Fruit fly (Drosophila melanogaster) whole organism, embryonic: Measurements from ENCODE around the gene GABPI.

Experiments
- Atf6 ChIP-seq: fragments of 200-800 bp; sonication (Bioruptor generic); IDR thresholded peaks from 2 replicates; pipeline ENCODE4 v1.3.6; 2022; ENCODE audit warnings: missing biosample characterization, missing genetic modification characterization
- Blimp-1 ChIP-seq: fragments of 200-800 bp; sonication (Bioruptor generic); optimal IDR thresholded peaks from 3 replicates; lab custom pipeline; 2018; ENCODE audit warnings: missing biosample characterization, missing genetic modification characterization, mild to moderate bottlenecking, moderate library complexity, missing genetic modification reagents
- CG12104 ChIP-seq: fragments of 200-800 bp; sonication (Bioruptor generic); optimal IDR thresholded peaks from 3 replicates; lab custom pipeline; 2016; ENCODE audit warnings: missing biosample characterization, missing genetic modification characterization
- CG12299 ChIP-seq: fragments of 200-800 bp; sonication (Bioruptor generic); optimal IDR thresholded peaks from 2 replicates; lab custom pipeline; 2018; ENCODE audit warnings: missing biosample characterization, mild to moderate bottlenecking, missing genetic modification characterization
- CG12942 ChIP-seq: fragments of 200-800 bp; sonication (Bioruptor generic); optimal IDR thresholded peaks from 3 replicates; lab custom pipeline; 2016; ENCODE audit warnings: missing biosample characterization, missing genetic modification characterization
- CG13123 ChIP-seq: fragments of 200-800 bp; sonication (Bioruptor generic); optimal IDR thresholded peaks from 2 replicates; lab custom pipeline; 2016; ENCODE audit warnings: missing biosample characterization, missing genetic modification characterization
- CG14860 ChIP-seq: fragments of 200-800 bp; sonication (Bioruptor generic); IDR thresholded peaks from 3 replicates; pipeline ENCODE4 v1.3.6; 2022; ENCODE audit warnings: missing biosample characterization, missing genetic modification characterization; ENCODE audit not compliant: partially characterized antibody
- CG16863 ChIP-seq: fragments of 200-800 bp; sonication (Bioruptor generic); optimal IDR thresholded peaks from 3 replicates; lab custom pipeline; 2016; ENCODE audit warnings: missing biosample characterization, missing genetic modification characterization
- CG17802 ChIP-seq: fragments of 200-800 bp; sonication (Bioruptor generic); optimal IDR thresholded peaks from 2 replicates; lab custom pipeline; 2018; ENCODE audit warnings: missing biosample characterization, mild to moderate bottlenecking, missing genetic modification characterization, moderate library complexity
- CG17912 ChIP-seq: fragments of 200-800 bp; sonication (Bioruptor generic); optimal IDR thresholded peaks from 2 replicates; lab custom pipeline; 2018; ENCODE audit warnings: missing biosample characterization, mild to moderate bottlenecking, missing genetic modification characterization
- CG18599 ChIP-seq: fragments of 200-800 bp; sonication (Bioruptor generic); optimal IDR thresholded peaks from 3 replicates; lab custom pipeline; 2017; ENCODE audit warnings: missing biosample characterization, missing genetic modification characterization, mild to moderate bottlenecking, moderate library complexity, missing genetic modification reagents
- CG2889 ChIP-seq: fragments of 200-800 bp; sonication (Bioruptor generic); IDR thresholded peaks from 3 replicates; pipeline ENCODE4 v1.3.6; 2022; ENCODE audit warnings: missing biosample characterization, missing genetic modification characterization
- CG31388 ChIP-seq: fragments of 200-800 bp; sonication (Bioruptor generic); optimal IDR thresholded peaks from 2 replicates; lab custom pipeline; 2016; ENCODE audit warnings: missing biosample characterization, missing genetic modification characterization
- CG31441 ChIP-seq: fragments of 200-800 bp; sonication (Bioruptor generic); IDR thresholded peaks from 2 replicates; pipeline ENCODE4 v1.3.6; 2022; ENCODE audit warnings: missing biosample characterization, missing genetic modification characterization
- CG6254 ChIP-seq: fragments of 200-800 bp; sonication (Bioruptor generic); optimal IDR thresholded peaks from 3 replicates; lab custom pipeline; 2017; ENCODE audit warnings: mild to moderate bottlenecking, missing biosample characterization, missing genetic modification reagents, missing genetic modification characterization
- CG7271 ChIP-seq: fragments of 200-800 bp; sonication (Bioruptor generic); optimal IDR thresholded peaks from 2 replicates; lab custom pipeline; 2018; ENCODE audit warnings: missing biosample characterization, mild to moderate bottlenecking, missing genetic modification characterization, moderate library complexity
- CG7372 ChIP-seq: fragments of 200-800 bp; sonication (Bioruptor generic); IDR thresholded peaks from 2 replicates; pipeline ENCODE4 v1.3.6; 2022; ENCODE audit warnings: missing biosample characterization, missing genetic modification characterization
- CG7963 ChIP-seq: fragments of 200-800 bp; sonication (Bioruptor generic); IDR thresholded peaks from 3 replicates; pipeline ENCODE4 v1.3.6; 2022; ENCODE audit warnings: missing biosample characterization, missing genetic modification characterization; ENCODE audit not compliant: partially characterized antibody
- CG9817 ChIP-seq: fragments of 200-800 bp; sonication (Bioruptor generic); optimal IDR thresholded peaks from 2 replicates; lab custom pipeline; 2018; ENCODE audit warnings: missing biosample characterization, mild to moderate bottlenecking, missing genetic modification characterization, moderate library complexity
- Dbx ChIP-seq: fragments of 200-800 bp; sonication (Bioruptor generic); IDR thresholded peaks from 3 replicates; pipeline ENCODE4 v1.3.6; 2022; ENCODE audit warnings: missing biosample characterization, missing genetic modification characterization
- Doc3 ChIP-seq: fragments of 200-800 bp; sonication (Bioruptor generic); IDR thresholded peaks from 3 replicates; pipeline ENCODE4 v1.3.6; 2022; ENCODE audit warnings: missing biosample characterization, missing genetic modification characterization; ENCODE audit not compliant: partially characterized antibody
- HLH54F ChIP-seq: fragments of 200-800 bp; sonication (Bioruptor generic); optimal IDR thresholded peaks from 3 replicates; lab custom pipeline; 2016; ENCODE audit warnings: missing biosample characterization, missing genetic modification characterization
- Hmx ChIP-seq: fragments of 200-800 bp; sonication (Bioruptor generic); optimal IDR thresholded peaks from 2 replicates; lab custom pipeline; 2016; ENCODE audit warnings: missing biosample characterization, missing genetic modification characterization
- Jarid2 ChIP-seq: fragments of 200-800 bp; sonication (Bioruptor generic); optimal IDR thresholded peaks from 3 replicates; lab custom pipeline; 2017; ENCODE audit warnings: mild to moderate bottlenecking, missing biosample characterization, missing genetic modification reagents, missing genetic modification characterization
- Mrtf ChIP-seq: fragments of 200-800 bp; sonication (Bioruptor generic); IDR thresholded peaks from 3 replicates; pipeline ENCODE4 v1.3.6; 2022; ENCODE audit warnings: missing biosample characterization, missing genetic modification characterization
- Nf-YB ChIP-seq: fragments of 200-800 bp; sonication (Bioruptor generic); optimal IDR thresholded peaks from 3 replicates; lab custom pipeline; 2019; ENCODE audit warnings: missing biosample characterization, mild to moderate bottlenecking, missing genetic modification characterization, moderate library complexity
- Rx ChIP-seq: fragments of 200-800 bp; sonication (Bioruptor generic); IDR thresholded peaks from 2 replicates; pipeline ENCODE4 v1.3.6; 2022; ENCODE audit warnings: missing biosample characterization, missing genetic modification characterization
- Tbp ChIP-seq: fragments of >200 bp; optimal IDR thresholded peaks from 2 replicates; lab custom pipeline; 2018; ENCODE audit warnings: missing biosample characterization, missing genetic modification characterization
- YL-1 ChIP-seq: fragments of 200-800 bp; sonication (Bioruptor generic); optimal IDR thresholded peaks from 3 replicates; lab custom pipeline; 2017; ENCODE audit warnings: missing biosample characterization, mild to moderate bottlenecking, missing genetic modification characterization
- abd-A ChIP-seq: fragments of 200-800 bp; sonication (Bioruptor generic); optimal IDR thresholded peaks from 3 replicates; lab custom pipeline; 2019; ENCODE audit warnings: missing biosample characterization, mild to moderate bottlenecking, missing genetic modification characterization, moderate library complexity
- cato ChIP-seq: fragments of 200-800 bp; sonication (Bioruptor generic); optimal IDR thresholded peaks from 2 replicates; lab custom pipeline; 2016; ENCODE audit warnings: missing biosample characterization, missing genetic modification characterization, borderline replicate concordance
- chif ChIP-seq, 2 experiments: fragments of 200-800 bp; sonication (Bioruptor generic); optimal IDR thresholded peaks; 3 replicates each; lab custom pipeline; 2016; ENCODE audit warnings: missing biosample characterization in 2 of 2, missing genetic modification characterization in 2 of 2
- chinmo ChIP-seq: fragments of 200-800 bp; sonication (Bioruptor generic); IDR thresholded peaks from 4 replicates; pipeline ENCODE4 v1.3.6; 2022; ENCODE audit warnings: missing biosample characterization, missing genetic modification characterization; ENCODE audit not compliant: partially characterized antibody
- chm ChIP-seq: fragments of 200-800 bp; sonication (Bioruptor generic); IDR thresholded peaks from 2 replicates; pipeline ENCODE4 v1.3.6; 2022; ENCODE audit warnings: missing biosample characterization, missing genetic modification characterization
- ci ChIP-seq: fragments of 200-800 bp; sonication (Bioruptor generic); IDR thresholded peaks from 3 replicates; pipeline ENCODE4 v1.3.6; 2022; ENCODE audit warnings: missing biosample characterization, missing genetic modification characterization
- fd96Cb ChIP-seq: fragments of 200-800 bp; sonication (Bioruptor generic); optimal IDR thresholded peaks from 2 replicates; lab custom pipeline; 2018; ENCODE audit warnings: missing biosample characterization, mild to moderate bottlenecking, missing genetic modification characterization, moderate library complexity
- gfzf ChIP-seq: fragments of 200-800 bp; sonication (Bioruptor generic); optimal IDR thresholded peaks from 2 replicates; lab custom pipeline; 2016; ENCODE audit warnings: missing biosample characterization, mild to moderate bottlenecking, missing genetic modification characterization, moderate library complexity
- h ChIP-seq: fragments of >200 bp; optimal IDR thresholded peaks from 2 replicates; lab custom pipeline; 2017
- lab ChIP-seq: fragments of 200-800 bp; sonication (Bioruptor generic); optimal IDR thresholded peaks from 3 replicates; lab custom pipeline; 2017; ENCODE audit warnings: missing biosample characterization, missing genetic modification characterization, mild to moderate bottlenecking, moderate library complexity, missing genetic modification reagents
- pan ChIP-seq, 4 experiments: fragments of >200 bp in 3 of 4; fragments of 200-800 bp in 1 of 4; sonication (Bioruptor generic) in 1 of 4; optimal IDR thresholded peaks in 3 of 4; IDR thresholded peaks in 1 of 4; 2 replicates each; pipeline versions ENCODE4 v1.3.6 to Lab custom; 2017 to 2022; ENCODE audit warnings: missing biosample characterization in 2 of 4, missing genetic modification characterization in 2 of 4, mixed read lengths in 1 of 4
- prd ChIP-seq, 3 experiments: fragments of >200 bp in 2 of 3; fragments of 200-800 bp in 1 of 3; sonication (Bioruptor generic) in 1 of 3; optimal IDR thresholded peaks in 2 of 3; IDR thresholded peaks in 1 of 3; 2 replicates in 2 of 3; 3 replicates in 1 of 3; pipeline versions ENCODE4 v1.3.6 to Lab custom; 2017 to 2022; ENCODE audit warnings: missing biosample characterization in 1 of 3, missing genetic modification characterization in 1 of 3
- pros ChIP-seq: fragments of 200-800 bp; sonication (Bioruptor generic); optimal IDR thresholded peaks from 3 replicates; lab custom pipeline; 2019; ENCODE audit warnings: missing biosample characterization, mild to moderate bottlenecking, missing genetic modification characterization, moderate library complexity
- ranshi ChIP-seq: fragments of 200-800 bp; sonication (Bioruptor generic); IDR thresholded peaks from 2 replicates; pipeline ENCODE4 v1.3.6; 2022; ENCODE audit warnings: missing biosample characterization, missing genetic modification characterization
- shn ChIP-seq: fragments of 200-800 bp; sonication (Bioruptor generic); optimal IDR thresholded peaks from 3 replicates; lab custom pipeline; 2016; ENCODE audit warnings: missing biosample characterization, missing genetic modification characterization
- unpg ChIP-seq: fragments of 200-800 bp; sonication (Bioruptor generic); optimal IDR thresholded peaks from 3 replicates; lab custom pipeline; 2018; ENCODE audit warnings: missing biosample characterization, mild to moderate bottlenecking, missing genetic modification characterization, moderate library complexity
- zen2 ChIP-seq: fragments of 200-800 bp; sonication (Bioruptor generic); IDR thresholded peaks from 3 replicates; pipeline ENCODE4 v1.3.6; 2022; ENCODE audit warnings: missing biosample characterization, missing genetic modification characterization; ENCODE audit not compliant: partially characterized antibody
- zf30C ChIP-seq: fragments of 200-800 bp; sonication (Bioruptor generic); optimal IDR thresholded peaks from 3 replicates; lab custom pipeline; 2018; ENCODE audit warnings: missing biosample characterization, mild to moderate bottlenecking, missing genetic modification characterization

GABPI gene

dm6 chr2L:3055710-3056447 is 25.5 kb downstream of the GABPI start:
- TF ChIP-seq CG31441 (peak; percentile 48), unpg (GFP tag; lab: Kevin White, UChicago) (peak; percentile 6), lab (GFP tag; lab: Kevin White, UChicago) (peak; percentile 51), CG7372 (GFP tag; lab: Robert Waterston, UW) (no peak), CG7271 (tag; lab: Kevin White, UChicago) (no peak), chinmo (GFP tag; lab: Robert Waterston, UW) (0 out of 4 replicates have a peak, but pooled peaks have one; percentile 31), zf30C (GFP tag; lab: Kevin White, UChicago) (no peak), prd (optimal IDR thresholded peaks at IDR 0.05; lab: Kevin White, UChicago) (no peak), prd (GFP tag; IDR thresholded peaks at IDR 0.05; lab: Robert Waterston, UW) (peak; percentile 40; the same call in 2 of the 3 replicates), CG31388 (GFP tag; lab: Kevin White, UChicago) (no peak), ci (GFP tag; lab: Robert Waterston, UW) (no peak), CG7963 (GFP tag; lab: Robert Waterston, UW) (0 out of 3 replicates have a peak, but pooled peaks have one; percentile 19), gfzf (GFP tag; lab: Kevin White, UChicago) (peak; percentile 46), Dbx (GFP tag; lab: Robert Waterston, UW) (no peak), Atf6 (GFP tag; lab: Robert Waterston, UW) (no peak), chif (GFP tag; optimal IDR thresholded peaks at IDR 0.05; lab: Kevin White, UChicago) (peak in 1 of 2 experiments; percentile 15), CG12299 (tag; lab: Kevin White, UChicago) (no peak), ranshi (GFP tag; lab: Robert Waterston, UW) (no peak; the same call in 1 of the 2 replicates), Blimp-1 (no peak), shn (GFP tag; lab: Kevin White, UChicago) (peak; percentile 40), pros (no peak), Nf-YB (GFP tag; lab: Kevin White, UChicago) (no peak), Jarid2 (GFP tag; lab: Kevin White, UChicago) (no peak), Hmx (GFP tag; lab: Kevin White, UChicago) (no peak), Mrtf (GFP tag; lab: Robert Waterston, UW) (peak; percentile 41; the same call in 2 of the 3 replicates), Doc3 (no peak), cato (GFP tag; lab: Kevin White, UChicago) (no peak), CG14860 (no peak), YL-1 (no peak), CG12104 (peak; percentile 45), zen2 (GFP tag; lab: Robert Waterston, UW) (no peak), chm (no peak), CG12942 (GFP tag; lab: Kevin White, UChicago) (peak; percentile 30), CG6254 (no peak), CG17802 (tag; lab: Kevin White, UChicago) (no peak), Rx (no peak), CG9817 (tag; lab: Kevin White, UChicago) (peak; percentile 5), CG2889 (GFP tag; lab: Robert Waterston, UW) (no peak), CG17912 (GFP tag; lab: Kevin White, UChicago) (no peak), h (lab: Kevin White, UChicago) (no peak), CG16863 (peak; percentile 60), CG18599 (GFP tag; lab: Kevin White, UChicago) (peak; percentile 62), HLH54F (GFP tag; lab: Kevin White, UChicago) (peak; percentile 49), CG13123 (no peak), fd96Cb (tag; lab: Kevin White, UChicago) (no peak), pan (optimal IDR thresholded peaks at IDR 0.05; lab: Kevin White, UChicago) (no peak), pan (GFP tag; optimal IDR thresholded peaks at IDR 0.05 in 1 of 2, IDR thresholded peaks at IDR 0.05 in 1 of 2) (peak in 1 of 2 experiments; percentile 57), Tbp (no peak), abd-A (no peak)
